Worm (Caenorhabditis elegans): ENCODE data around the gene srz-61.

ce11 chrIV:16290745-16291144 lies 30.2 kb upstream of the srz-61 start, which contains the start of gene srz-75:
- TF ChIP-seq ama-1 (optimal IDR thresholded peaks at IDR 0.05) (no peak), scrt-1 (GFP tag; IDR thresholded peaks at IDR 0.05) (no peak), sea-1 (GFP tag; conservative IDR thresholded peaks at IDR 0.05) (no peak), flt-1 (GFP tag; IDR thresholded peaks at IDR 0.05) (no peak), aly-1 (tag; optimal IDR thresholded peaks at IDR 0.05) (no peak), tbx-11 (GFP tag; IDR thresholded peaks at IDR 0.05) (no peak)

All from whole organism, early embryonic.